Fruit fly (Drosophila melanogaster) whole organism, embryonic: ENCODE results near the gene Smug.

Source experiments
- Adf1 ChIP-seq: fragments of 200-800 bp; sonication (Bioruptor generic); IDR thresholded peaks from 2 replicates; pipeline ENCODE4 v1.3.6; 2022; ENCODE audit warnings: missing biosample characterization, missing genetic modification characterization
- CG10147 ChIP-seq: fragments of 200-800 bp; sonication (Bioruptor generic); optimal IDR thresholded peaks from 2 replicates; lab custom pipeline; 2019; ENCODE audit warnings: missing biosample characterization, mild to moderate bottlenecking, missing genetic modification characterization, moderate library complexity
- CG13123 ChIP-seq: fragments of 200-800 bp; sonication (Bioruptor generic); optimal IDR thresholded peaks from 2 replicates; lab custom pipeline; 2016; ENCODE audit warnings: missing biosample characterization, missing genetic modification characterization
- CG17361 ChIP-seq: fragments of 200-800 bp; sonication (Bioruptor generic); IDR thresholded peaks from 3 replicates; pipeline ENCODE4 v1.3.6; 2022; ENCODE audit warnings: missing biosample characterization, missing genetic modification characterization
- CG2199 ChIP-seq: fragments of 200-800 bp; sonication (Bioruptor generic); IDR thresholded peaks from 3 replicates; pipeline ENCODE4 v1.3.6; 2022; ENCODE audit warnings: missing biosample characterization, missing genetic modification characterization
- CG2678 ChIP-seq: fragments of 200-800 bp; sonication (Bioruptor generic); optimal IDR thresholded peaks from 3 replicates; lab custom pipeline; 2019; ENCODE audit warnings: missing biosample characterization, mild to moderate bottlenecking, missing genetic modification characterization, moderate library complexity
- CG2875 ChIP-seq: fragments of 200-800 bp; sonication (Bioruptor generic); optimal IDR thresholded peaks from 2 replicates; lab custom pipeline; 2017; ENCODE audit warnings: missing biosample characterization, mild to moderate bottlenecking, missing genetic modification characterization, missing genetic modification reagents
- CG31388 ChIP-seq: fragments of 200-800 bp; sonication (Bioruptor generic); optimal IDR thresholded peaks from 2 replicates; lab custom pipeline; 2016; ENCODE audit warnings: missing biosample characterization, missing genetic modification characterization
- CG31441 ChIP-seq: fragments of 200-800 bp; sonication (Bioruptor generic); IDR thresholded peaks from 2 replicates; pipeline ENCODE4 v1.3.6; 2022; ENCODE audit warnings: missing biosample characterization, missing genetic modification characterization
- CG6175 ChIP-seq: fragments of 200-800 bp; sonication (Bioruptor generic); IDR thresholded peaks from 3 replicates; pipeline ENCODE4 v1.3.6; 2022; ENCODE audit warnings: missing biosample characterization, missing genetic modification characterization
- CG7839 ChIP-seq: fragments of 200-800 bp; sonication (Bioruptor generic); optimal IDR thresholded peaks from 3 replicates; lab custom pipeline; 2018; ENCODE audit warnings: missing biosample characterization, mild to moderate bottlenecking, missing genetic modification characterization, moderate library complexity
- CG8281 ChIP-seq: fragments of 200-800 bp; sonication (Bioruptor generic); optimal IDR thresholded peaks from 2 replicates; lab custom pipeline; 2018; ENCODE audit warnings: missing biosample characterization, mild to moderate bottlenecking, missing genetic modification characterization, moderate library complexity
- Hr51 ChIP-seq, 2 experiments: fragments of 200-800 bp; sonication (Bioruptor generic); optimal IDR thresholded peaks; 2 replicates in 1 of 2; 3 replicates in 1 of 2; lab custom pipeline; 2016 to 2018; ENCODE audit warnings: missing biosample characterization in 2 of 2, missing genetic modification characterization in 2 of 2, mild to moderate bottlenecking in 1 of 2, moderate library complexity in 1 of 2
- Meics ChIP-seq: fragments of 200-800 bp; sonication (Bioruptor generic); optimal IDR thresholded peaks from 2 replicates; lab custom pipeline; 2017; ENCODE audit warnings: missing biosample characterization, mild to moderate bottlenecking, missing genetic modification characterization
- Oli ChIP-seq: fragments of 200-800 bp; sonication (Bioruptor generic); optimal IDR thresholded peaks from 2 replicates; lab custom pipeline; 2018; ENCODE audit warnings: missing biosample characterization, mild to moderate bottlenecking, missing genetic modification characterization, moderate library complexity
- Sox102F ChIP-seq: fragments of 200-800 bp; sonication (Bioruptor generic); optimal IDR thresholded peaks from 2 replicates; lab custom pipeline; 2018; ENCODE audit warnings: missing biosample characterization, mild to moderate bottlenecking, missing genetic modification characterization, moderate library complexity
- ab ChIP-seq: fragments of 200-800 bp; sonication (Bioruptor generic); optimal IDR thresholded peaks from 2 replicates; lab custom pipeline; 2016; ENCODE audit warnings: missing biosample characterization, missing genetic modification characterization
- bigmax ChIP-seq: fragments of 200-800 bp; sonication (Bioruptor generic); optimal IDR thresholded peaks from 2 replicates; lab custom pipeline; 2018; ENCODE audit warnings: missing biosample characterization, mild to moderate bottlenecking, missing genetic modification characterization
- chinmo ChIP-seq: fragments of 200-800 bp; sonication (Bioruptor generic); IDR thresholded peaks from 4 replicates; pipeline ENCODE4 v1.3.6; 2022; ENCODE audit warnings: missing biosample characterization, missing genetic modification characterization; ENCODE audit not compliant: partially characterized antibody
- crol ChIP-seq: fragments of 200-800 bp; sonication (Bioruptor generic); IDR thresholded peaks from 2 replicates; pipeline ENCODE4 v1.3.6; 2022; ENCODE audit warnings: missing biosample characterization, missing genetic modification characterization
- da ChIP-seq: fragments of 200-800 bp; sonication (Bioruptor generic); optimal IDR thresholded peaks from 2 replicates; lab custom pipeline; 2016; ENCODE audit warnings: missing biosample characterization, missing genetic modification characterization
- dmrt99B ChIP-seq: fragments of 200-800 bp; sonication (Bioruptor generic); optimal IDR thresholded peaks from 2 replicates; lab custom pipeline; 2018; ENCODE audit warnings: missing biosample characterization, mild to moderate bottlenecking, missing genetic modification characterization, moderate library complexity
- dysf ChIP-seq: fragments of 200-800 bp; sonication (Bioruptor generic); IDR thresholded peaks from 3 replicates; pipeline ENCODE4 v1.3.6; 2022; ENCODE audit warnings: missing biosample characterization, missing genetic modification characterization
- fd102C ChIP-seq: fragments of 200-800 bp; sonication (Bioruptor generic); optimal IDR thresholded peaks from 2 replicates; lab custom pipeline; 2018; ENCODE audit warnings: missing biosample characterization, mild to moderate bottlenecking, missing genetic modification characterization, moderate library complexity
- gem ChIP-seq: fragments of 200-800 bp; sonication (Bioruptor generic); optimal IDR thresholded peaks from 2 replicates; lab custom pipeline; 2019; ENCODE audit warnings: missing biosample characterization, mild to moderate bottlenecking, missing genetic modification characterization, moderate library complexity
- grn ChIP-seq: fragments of 200-800 bp; sonication (Bioruptor generic); optimal IDR thresholded peaks from 3 replicates; lab custom pipeline; 2017; ENCODE audit warnings: missing biosample characterization, missing genetic modification characterization
- lab ChIP-seq: fragments of 200-800 bp; sonication (Bioruptor generic); optimal IDR thresholded peaks from 3 replicates; lab custom pipeline; 2017; ENCODE audit warnings: missing biosample characterization, missing genetic modification characterization, mild to moderate bottlenecking, moderate library complexity, missing genetic modification reagents
- oc ChIP-seq: fragments of 200-800 bp; sonication (Bioruptor generic); optimal IDR thresholded peaks from 2 replicates; lab custom pipeline; 2018; ENCODE audit warnings: missing biosample characterization, mild to moderate bottlenecking, missing genetic modification characterization, moderate library complexity
- rib ChIP-seq: fragments of 200-800 bp; sonication (Bioruptor generic); IDR thresholded peaks from 2 replicates; pipeline ENCODE4 v1.3.6; 2022; ENCODE audit warnings: missing biosample characterization, missing genetic modification characterization
- sens ChIP-seq: fragments of 200-800 bp; sonication (Bioruptor generic); peaks from one replicate; lab custom pipeline; 2016; ENCODE audit warnings: missing biosample characterization, missing genetic modification characterization
- sna ChIP-seq: fragments of 200-800 bp; sonication (Bioruptor generic); IDR thresholded peaks from 2 replicates; pipeline ENCODE4 v1.3.6; 2022; ENCODE audit warnings: missing biosample characterization, missing genetic modification characterization; ENCODE audit not compliant: partially characterized antibody
- vfl ChIP-seq: fragments of 200-800 bp; sonication (Bioruptor generic); optimal IDR thresholded peaks from 2 replicates; lab custom pipeline; 2016; ENCODE audit warnings: missing biosample characterization, missing genetic modification characterization
- zen2 ChIP-seq: fragments of 200-800 bp; sonication (Bioruptor generic); IDR thresholded peaks from 3 replicates; pipeline ENCODE4 v1.3.6; 2022; ENCODE audit warnings: missing biosample characterization, missing genetic modification characterization; ENCODE audit not compliant: partially characterized antibody

The Smug gene

dm6 chr3R:17120165-17120564 is 30.2 kb upstream of the Smug start, which contains the start of gene CG34278:
Gene CG34278, plus strand, starts transcription at chr3R:17120465.
- TF ChIP-seq CG2199: no peak
- TF ChIP-seq sens (GFP tag; lab: Kevin White, UChicago): peak; percentile 12

DNA sequence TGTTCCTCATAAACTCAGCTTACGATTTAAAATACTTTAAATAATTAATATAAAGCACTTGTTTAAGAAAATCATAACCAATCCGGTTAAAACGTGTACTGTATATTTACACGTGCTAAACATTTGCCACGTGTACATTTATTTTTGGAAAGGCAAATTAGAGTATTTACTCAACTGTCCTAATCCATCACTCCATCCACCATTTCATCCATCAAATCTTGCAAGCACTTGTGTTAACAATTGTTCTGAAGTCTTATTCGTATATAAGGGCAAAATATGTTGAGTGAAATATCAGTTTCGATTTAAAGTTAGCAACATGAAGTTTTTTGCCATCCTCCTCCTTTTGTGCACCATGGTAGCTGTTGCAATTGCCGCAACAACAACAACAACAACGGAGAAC is 29.1 kb upstream of the Smug start, which contains the start of gene CG42779:
CG42779 (plus strand) TSS at position 301 of the 400 bp plus-strand sequence.
- TF ChIP-seq da (GFP tag; lab: Kevin White, UChicago) (no peak), lab (GFP tag; lab: Kevin White, UChicago) (peak; percentile 14)

DNA sequence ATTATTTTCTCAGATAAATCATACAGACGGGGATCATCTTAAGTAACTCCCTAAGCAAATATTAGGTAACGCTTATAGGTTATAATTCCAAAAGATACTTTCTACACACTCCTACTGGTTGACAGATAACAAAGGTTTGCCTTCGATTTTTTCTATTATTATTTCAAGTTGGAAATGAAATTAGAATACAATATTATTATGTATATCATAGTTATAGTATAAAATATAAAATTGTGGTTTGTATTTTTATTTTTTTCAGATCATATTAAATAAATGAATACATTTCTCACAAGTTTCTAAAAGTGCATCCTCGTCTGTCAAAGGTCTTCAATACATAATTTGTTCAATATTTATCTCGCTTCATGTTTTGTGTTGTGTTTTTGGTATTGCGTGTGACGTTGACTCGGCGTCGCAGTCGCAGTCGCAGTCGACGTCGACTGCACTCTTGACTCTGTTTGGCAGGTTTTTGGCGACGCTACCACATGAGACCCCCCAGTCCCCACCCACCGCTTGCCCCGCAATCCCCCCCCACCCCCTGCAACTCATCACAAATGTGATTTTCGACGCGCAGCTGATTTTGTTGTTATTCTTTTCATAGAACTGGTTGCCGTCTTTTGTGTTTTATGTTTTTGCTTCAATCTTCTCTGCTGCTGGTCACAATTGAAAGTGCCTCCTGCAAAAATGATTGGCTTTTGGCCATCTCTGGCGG is 27.4 kb upstream of the Smug start:
- TF ChIP-seq CG6175 (peak; percentile 87), chinmo (GFP tag; lab: Robert Waterston, UW) (peak; percentile 88; the same call in 3 of the 4 replicates), oc (tag; lab: Kevin White, UChicago) (no peak), CG17361 (GFP tag; lab: Robert Waterston, UW) (0 out of 3 replicates have a peak, but pooled peaks have one; percentile 14), zen2 (no peak), gem (tag; lab: Kevin White, UChicago) (peak; percentile 31), sens (GFP tag; lab: Kevin White, UChicago) (peak; percentile 5), crol (GFP tag; lab: Robert Waterston, UW) (peak; percentile 91), Hr51 (GFP tag; optimal IDR thresholded peaks at IDR 0.05; lab: Kevin White, UChicago) (peak in 1 of 2 experiments; percentile 40), CG13123 (GFP tag; lab: Kevin White, UChicago) (no peak), rib (peak; percentile 24; the same call in 1 of the 2 replicates), Meics (no peak), Sox102F (GFP tag; lab: Kevin White, UChicago) (peak; percentile 18), vfl (GFP tag; lab: Kevin White, UChicago) (no peak), Oli (tag; lab: Kevin White, UChicago) (no peak), CG2875 (GFP tag; lab: Kevin White, UChicago) (no peak), CG7839 (tag; lab: Kevin White, UChicago) (peak; percentile 7), grn (GFP tag; lab: Kevin White, UChicago) (no peak), dmrt99B (tag; lab: Kevin White, UChicago) (peak; percentile 27), Adf1 (peak; percentile 73), bigmax (no peak), fd102C (GFP tag; lab: Kevin White, UChicago) (no peak), CG31388 (GFP tag; lab: Kevin White, UChicago) (no peak), CG2678 (tag; lab: Kevin White, UChicago) (peak; percentile 14), ab (GFP tag; lab: Kevin White, UChicago) (no peak), CG8281 (tag; lab: Kevin White, UChicago) (peak; percentile 95), dysf (GFP tag; lab: Robert Waterston, UW) (0 out of 3 replicates have a peak, but pooled peaks have one; percentile 10), CG31441 (GFP tag; lab: Robert Waterston, UW) (0 out of 2 replicates have a peak, but pooled peaks have one; percentile 37), CG10147 (GFP tag; lab: Kevin White, UChicago) (no peak)

dm6 chr3R:17124177-17124576 is 26.2 kb upstream of the Smug start, which contains the start of gene CG45079:
Gene CG45079, plus strand, starts transcription at chr3R:17124477.
- TF ChIP-seq sna (GFP tag; lab: Robert Waterston, UW): no peak
- TF ChIP-seq, all 482 proteins: peak for 0
